Fruit fly (Drosophila melanogaster) whole organism, wandering third instar larva: ENCODE results near the gene Gr36a.

Source experiments
- Abd-B ChIP-seq: fragments of >200 bp; optimal IDR thresholded peaks from 2 replicates; lab custom pipeline; 2017; ENCODE audit warnings: missing biosample characterization, missing genetic modification characterization
- CG32264 ChIP-seq: fragments of 200-800 bp; sonication (Bioruptor generic); optimal IDR thresholded peaks from 2 replicates; lab custom pipeline; 2016; ENCODE audit warnings: missing biosample characterization, missing genetic modification characterization
- CG9705 ChIP-seq: fragments of 200-800 bp; sonication (Bioruptor generic); optimal IDR thresholded peaks from 2 replicates; lab custom pipeline; 2018; ENCODE audit warnings: missing biosample characterization, mild to moderate bottlenecking, missing genetic modification characterization
- CrebA ChIP-seq: fragments of 200-800 bp; sonication (Bioruptor generic); optimal IDR thresholded peaks from 2 replicates; lab custom pipeline; 2016; ENCODE audit warnings: missing biosample characterization, mild to moderate bottlenecking, missing genetic modification characterization, borderline replicate concordance
- Dfd ChIP-seq: fragments of >200 bp; optimal IDR thresholded peaks from 2 replicates; lab custom pipeline; 2017; ENCODE audit warnings: missing biosample characterization, missing genetic modification characterization
- Dif ChIP-seq: fragments of 200-275, 200-300 bp; sonication (Bioruptor generic); optimal IDR thresholded peaks from 2 replicates; lab custom pipeline; 2018; ENCODE audit warnings: missing biosample characterization, missing genetic modification characterization; ENCODE audit not compliant: partially characterized antibody
- GATAd ChIP-seq: sonication (Bioruptor generic); optimal IDR thresholded peaks from 2 replicates; lab custom pipeline; 2016; ENCODE audit warnings: missing biosample characterization, missing genetic modification characterization
- HLH106 ChIP-seq: fragments of 200-800 bp; optimal IDR thresholded peaks from 3 replicates; lab custom pipeline; 2019; ENCODE audit warnings: missing biosample characterization, mild to moderate bottlenecking, missing genetic modification characterization, moderate library complexity
- Hnf4 ChIP-seq: fragments of 200-800 bp; sonication (Bioruptor generic); optimal IDR thresholded peaks from 2 replicates; lab custom pipeline; 2016; ENCODE audit warnings: missing biosample characterization, mild to moderate bottlenecking, missing genetic modification characterization
- Hr78 ChIP-seq: fragments of >200 bp; optimal IDR thresholded peaks from 2 replicates; lab custom pipeline; 2017; ENCODE audit warnings: missing biosample characterization, missing genetic modification characterization
- Hr83 ChIP-seq: fragments of 200-300 bp; sonication (Bioruptor generic); optimal IDR thresholded peaks from 2 replicates; lab custom pipeline; 2016; ENCODE audit warnings: missing biosample characterization, mild to moderate bottlenecking, missing genetic modification characterization, moderate library complexity; ENCODE audit not compliant: poor library complexity, severe bottlenecking
- N ChIP-seq: fragments of >200 bp; optimal IDR thresholded peaks from 2 replicates; lab custom pipeline; 2018; ENCODE audit warnings: missing biosample characterization, missing external identifiers, missing genetic modification characterization
- OdsH ChIP-seq: fragments of 200-800 bp; sonication (Bioruptor generic); optimal IDR thresholded peaks from 2 replicates; lab custom pipeline; 2016; ENCODE audit warnings: missing biosample characterization, mild to moderate bottlenecking, missing genetic modification characterization
- Rel ChIP-seq, 2 experiments: fragments of 200-800 bp; sonication (Bioruptor generic) in 1 of 2; optimal IDR thresholded peaks; 2 replicates in 1 of 2; 3 replicates in 1 of 2; lab custom pipeline; 2016 to 2019; ENCODE audit warnings: mild to moderate bottlenecking in 2 of 2, missing biosample characterization in 2 of 2, missing genetic modification characterization in 2 of 2, moderate library complexity in 1 of 2
- Sp1 ChIP-seq: fragments of 200-800 bp; sonication (Bioruptor generic); optimal IDR thresholded peaks from 3 replicates; lab custom pipeline; 2019; ENCODE audit warnings: missing biosample characterization, mild to moderate bottlenecking, missing genetic modification characterization, moderate library complexity
- br ChIP-seq: fragments of 200-800 bp; sonication (Bioruptor generic); optimal IDR thresholded peaks from 2 replicates; lab custom pipeline; 2016; ENCODE audit warnings: missing biosample characterization, missing genetic modification characterization
- brk ChIP-seq: fragments of 200-800 bp; sonication (Bioruptor generic); optimal IDR thresholded peaks from 2 replicates; lab custom pipeline; 2016; ENCODE audit warnings: missing biosample characterization, mild to moderate bottlenecking, missing genetic modification characterization
- dl ChIP-seq, 2 experiments: fragments of 175-275, 200-275 bp in 1 of 2; fragments of 200-275 bp in 1 of 2; sonication (Bioruptor generic); optimal IDR thresholded peaks; lab custom pipeline; 2018; ENCODE audit warnings: mild to moderate bottlenecking in 2 of 2, missing biosample characterization in 2 of 2, missing genetic modification characterization in 2 of 2, moderate library complexity in 2 of 2; ENCODE audit not compliant: partially characterized antibody in 2 of 2, insufficient read depth in 1 of 2
- dmrt93B ChIP-seq: fragments of 200-800 bp; sonication (Bioruptor generic); optimal IDR thresholded peaks from 2 replicates; lab custom pipeline; 2018; ENCODE audit warnings: missing biosample characterization, mild to moderate bottlenecking, missing genetic modification characterization
- dsf ChIP-seq: sonication (Bioruptor generic); optimal IDR thresholded peaks from 2 replicates; lab custom pipeline; 2016; ENCODE audit warnings: missing biosample characterization, missing genetic modification characterization, borderline replicate concordance
- ey ChIP-seq: fragments of 200-800 bp; sonication (Bioruptor generic); optimal IDR thresholded peaks from 2 replicates; lab custom pipeline; 2016; ENCODE audit warnings: missing biosample characterization, missing genetic modification characterization
- foxo ChIP-seq, 2 experiments: fragments of 200-800 bp; sonication (Bioruptor generic); optimal IDR thresholded peaks; 2 replicates in 1 of 2; 3 replicates in 1 of 2; lab custom pipeline; 2016 to 2017; ENCODE audit warnings: missing biosample characterization in 2 of 2, missing genetic modification characterization in 2 of 2
- fru ChIP-seq: fragments of 200-800 bp; sonication (Bioruptor generic); optimal IDR thresholded peaks from 3 replicates; lab custom pipeline; 2016; ENCODE audit warnings: missing biosample characterization, mild to moderate bottlenecking, missing genetic modification characterization
- h ChIP-seq: fragments of 200-800 bp; sonication (Bioruptor generic); optimal IDR thresholded peaks from 3 replicates; lab custom pipeline; 2016; ENCODE audit warnings: missing biosample characterization, mild to moderate bottlenecking, missing genetic modification characterization
- psq ChIP-seq: fragments of 200-800 bp; sonication (Bioruptor generic); optimal IDR thresholded peaks from 3 replicates; lab custom pipeline; 2017; ENCODE audit warnings: missing biosample characterization, mild to moderate bottlenecking, missing genetic modification characterization, moderate library complexity
- sage ChIP-seq: fragments of 200-800 bp; sonication (Bioruptor generic); optimal IDR thresholded peaks from 2 replicates; lab custom pipeline; 2016; ENCODE audit warnings: missing biosample characterization, mild to moderate bottlenecking, missing genetic modification characterization
- sv ChIP-seq: fragments of 200-800 bp; sonication (Bioruptor generic); optimal IDR thresholded peaks from 3 replicates; lab custom pipeline; 2016; ENCODE audit warnings: missing biosample characterization, missing genetic modification characterization
- tai ChIP-seq: sonication (Bioruptor generic); optimal IDR thresholded peaks from 2 replicates; lab custom pipeline; 2016; ENCODE audit warnings: missing biosample characterization, missing genetic modification characterization
- usp ChIP-seq: fragments of >200 bp; optimal IDR thresholded peaks from 2 replicates; lab custom pipeline; 2017; ENCODE audit warnings: missing biosample characterization, missing genetic modification characterization

The Gr36a gene

dm6 chr2L:17201777-17202176 lies 25.4 kb downstream of the Gr36a start:
- TF ChIP-seq dl (GFP tag; optimal IDR thresholded peaks at IDR 0.05; lab: Kevin White, UChicago; ENCODE audit: insufficient read depth in 1 of 2, partially characterized antibody in 2 of 2): no peak
- no peak for TF ChIP-seq Dif (GFP tag; lab: Kevin White, UChicago)
- TF ChIP-seq br: no peak
- no peak for TF ChIP-seq CG32264 (GFP tag; lab: Kevin White, UChicago)
- TF ChIP-seq Hr83 (GFP tag; lab: Kevin White, UChicago): no peak
- no peak for TF ChIP-seq GATAd (GFP tag; lab: Kevin White, UChicago)
- no peak for TF ChIP-seq CG9705 (GFP tag; lab: Kevin White, UChicago)

dm6 chr2L:17203833-17204232 lies 27.4 kb downstream of the Gr36a start:
- TF ChIP-seq Hnf4 (GFP tag; lab: Kevin White, UChicago) (peak; percentile 9), HLH106 (tag; lab: Kevin White, UChicago) (no peak), foxo (GFP tag; optimal IDR thresholded peaks at IDR 0.05; lab: Kevin White, UChicago) (peak in 1 of 2 experiments; percentile 16), sv (GFP tag; lab: Kevin White, UChicago) (peak; percentile 27)
- TF ChIP-seq, all 38 proteins: peak for 3

- TF ChIP-seq sage (GFP tag; lab: Kevin White, UChicago) (no peak), h (GFP tag; lab: Kevin White, UChicago) (no peak), fru (GFP tag; lab: Kevin White, UChicago) (peak; percentile 15), psq (peak; percentile 9), foxo (GFP tag; optimal IDR thresholded peaks at IDR 0.05; lab: Kevin White, UChicago) (peak in 1 of 2 experiments; percentile 29), HLH106 (tag; lab: Kevin White, UChicago) (peak; percentile 26), sv (GFP tag; lab: Kevin White, UChicago) (no peak), usp (GFP tag; lab: Kevin White, UChicago) (no peak), Rel (GFP tag; optimal IDR thresholded peaks at IDR 0.05; lab: Kevin White, UChicago) (no peak), Rel (tag; optimal IDR thresholded peaks at IDR 0.05; lab: Kevin White, UChicago) (no peak), Dfd (GFP tag; lab: Kevin White, UChicago) (no peak), Sp1 (peak; percentile 8), brk (GFP tag; lab: Kevin White, UChicago) (no peak), Hr78 (GFP tag; lab: Kevin White, UChicago) (no peak), CrebA (GFP tag; lab: Kevin White, UChicago) (no peak)
Measured at dm6 chr2L:17207072-17207471, 30.7 kb downstream of the Gr36a start.

dm6 chr2L:17216847-17217246 lies 40.4 kb downstream of the Gr36a start:
- TF ChIP-seq GATAd (GFP tag; lab: Kevin White, UChicago): no peak
- TF ChIP-seq ey (GFP tag; lab: Kevin White, UChicago): no peak
- TF ChIP-seq br: no peak
- TF ChIP-seq tai: no peak
- no peak for TF ChIP-seq Sp1
- no peak for TF ChIP-seq dsf

dm6 chr2L:17221462-17221861 lies 45.0 kb downstream of the Gr36a start:
- TF ChIP-seq OdsH (GFP tag; lab: Kevin White, UChicago): no peak
- no peak for TF ChIP-seq Hr78 (GFP tag; lab: Kevin White, UChicago)
- TF ChIP-seq Abd-B (GFP tag; lab: Kevin White, UChicago): no peak
- TF ChIP-seq dmrt93B (GFP tag; lab: Kevin White, UChicago): no peak
- no peak for TF ChIP-seq ey (GFP tag; lab: Kevin White, UChicago)
- TF ChIP-seq, all 38 proteins: peak for 0

dm6 chr2L:17222176-17222575 lies 45.8 kb downstream of the Gr36a start:
- TF ChIP-seq tai (no peak), Dfd (GFP tag; lab: Kevin White, UChicago) (no peak), dl (GFP tag; optimal IDR thresholded peaks at IDR 0.05; lab: Kevin White, UChicago; ENCODE audit: insufficient read depth in 1 of 2, partially characterized antibody in 2 of 2) (no peak), CG32264 (GFP tag; lab: Kevin White, UChicago) (no peak), sv (GFP tag; lab: Kevin White, UChicago) (no peak), N (GFP tag; lab: Kevin White, UChicago) (no peak)
